Fruit fly (Drosophila melanogaster) whole organism, embryonic: ENCODE results near the gene Ythdc1.

ENCODE experiments used
- CG10462 ChIP-seq: fragments of 200-800 bp; sonication (Bioruptor generic); optimal IDR thresholded peaks from 2 replicates; lab custom pipeline; 2016; ENCODE audit warnings: missing biosample characterization, missing genetic modification characterization
- CG10654 ChIP-seq: fragments of 200-800 bp; sonication (Bioruptor generic); optimal IDR thresholded peaks from 2 replicates; lab custom pipeline; 2016; ENCODE audit warnings: missing biosample characterization, missing genetic modification characterization
- CG11247 ChIP-seq: fragments of 200-800 bp; sonication (Bioruptor generic); IDR thresholded peaks from 2 replicates; pipeline ENCODE4 v1.3.6; 2022; ENCODE audit warnings: missing biosample characterization, missing genetic modification characterization
- CG11696 ChIP-seq: fragments of 200-800 bp; sonication (Bioruptor generic); IDR thresholded peaks from 2 replicates; pipeline ENCODE4 v1.3.6; 2022; ENCODE audit warnings: missing biosample characterization, missing genetic modification characterization
- CG12236 ChIP-seq: fragments of 200-800 bp; sonication (Bioruptor generic); optimal IDR thresholded peaks from 2 replicates; lab custom pipeline; 2016; ENCODE audit warnings: missing biosample characterization, missing genetic modification characterization
- CG14965 ChIP-seq: fragments of 200-800 bp; sonication (Bioruptor generic); optimal IDR thresholded peaks from 2 replicates; lab custom pipeline; 2016; ENCODE audit warnings: missing biosample characterization, missing genetic modification characterization, borderline replicate concordance
- CG15073 ChIP-seq: fragments of 200-800 bp; sonication (Bioruptor generic); optimal IDR thresholded peaks from 2 replicates; lab custom pipeline; 2016; ENCODE audit warnings: missing biosample characterization, missing genetic modification characterization
- CG16863 ChIP-seq: fragments of 200-800 bp; sonication (Bioruptor generic); optimal IDR thresholded peaks from 3 replicates; lab custom pipeline; 2016; ENCODE audit warnings: missing biosample characterization, missing genetic modification characterization
- CG2199 ChIP-seq: fragments of 200-800 bp; sonication (Bioruptor generic); IDR thresholded peaks from 3 replicates; pipeline ENCODE4 v1.3.6; 2022; ENCODE audit warnings: missing biosample characterization, missing genetic modification characterization
- CG31441 ChIP-seq: fragments of 200-800 bp; sonication (Bioruptor generic); IDR thresholded peaks from 2 replicates; pipeline ENCODE4 v1.3.6; 2022; ENCODE audit warnings: missing biosample characterization, missing genetic modification characterization
- CG32772 ChIP-seq: fragments of 200-800 bp; sonication (Bioruptor generic); IDR thresholded peaks from 2 replicates; pipeline ENCODE4 v1.3.6; 2022; ENCODE audit warnings: missing biosample characterization, missing genetic modification characterization
- CG3281 ChIP-seq: fragments of 200-800 bp; sonication (Bioruptor generic); optimal IDR thresholded peaks from 3 replicates; lab custom pipeline; 2017; ENCODE audit warnings: missing biosample characterization, mild to moderate bottlenecking, missing genetic modification characterization
- CG34224 ChIP-seq: fragments of 200-800 bp; sonication (Bioruptor generic); IDR thresholded peaks from 3 replicates; pipeline ENCODE4 v1.3.6; 2022; ENCODE audit warnings: missing biosample characterization, missing genetic modification characterization; ENCODE audit not compliant: partially characterized antibody
- CG4424 ChIP-seq: fragments of 200-800 bp; sonication (Bioruptor generic); optimal IDR thresholded peaks from 3 replicates; lab custom pipeline; 2016; ENCODE audit warnings: missing biosample characterization, missing genetic modification characterization
- CG7786 ChIP-seq: fragments of 200-800 bp; sonication (Bioruptor generic); optimal IDR thresholded peaks from 2 replicates; lab custom pipeline; 2016; ENCODE audit warnings: missing biosample characterization, missing genetic modification characterization
- CG7839 ChIP-seq: fragments of 200-800 bp; sonication (Bioruptor generic); optimal IDR thresholded peaks from 3 replicates; lab custom pipeline; 2018; ENCODE audit warnings: missing biosample characterization, mild to moderate bottlenecking, missing genetic modification characterization, moderate library complexity
- CG8290 ChIP-seq, 3 experiments: fragments of 200-800 bp; sonication (Bioruptor generic); optimal IDR thresholded peaks; 2 replicates each; lab custom pipeline; 2016 to 2019; ENCODE audit warnings: missing biosample characterization in 3 of 3, missing genetic modification characterization in 3 of 3, mild to moderate bottlenecking in 2 of 3, moderate library complexity in 1 of 3
- CG9876 ChIP-seq: fragments of 200-800 bp; sonication (Bioruptor generic); optimal IDR thresholded peaks from 2 replicates; lab custom pipeline; 2016; ENCODE audit warnings: missing biosample characterization, missing genetic modification characterization
- CoRest ChIP-seq: fragments of 200-800 bp; sonication (Bioruptor generic); optimal IDR thresholded peaks from 3 replicates; lab custom pipeline; 2018; ENCODE audit warnings: missing biosample characterization, mild to moderate bottlenecking, missing genetic modification characterization, moderate library complexity
- D ChIP-seq, 2 experiments: fragments of 200-800 bp in 1 of 2; fragments of >200 bp in 1 of 2; sonication (Bioruptor generic) in 1 of 2; optimal IDR thresholded peaks; 2 replicates in 1 of 2; 3 replicates in 1 of 2; lab custom pipeline; 2017; ENCODE audit warnings: mild to moderate bottlenecking in 1 of 2, missing biosample characterization in 1 of 2, missing genetic modification characterization in 1 of 2, missing genetic modification reagents in 1 of 2
- Dbx ChIP-seq: fragments of 200-800 bp; sonication (Bioruptor generic); IDR thresholded peaks from 3 replicates; pipeline ENCODE4 v1.3.6; 2022; ENCODE audit warnings: missing biosample characterization, missing genetic modification characterization
- Drgx ChIP-seq: fragments of 200-800 bp; sonication (Bioruptor generic); IDR thresholded peaks from 2 replicates; pipeline ENCODE4 v1.3.6; 2022; ENCODE audit warnings: missing biosample characterization, missing genetic modification characterization
- Gug ChIP-seq: fragments of 200-800 bp; sonication (Bioruptor generic); IDR thresholded peaks from 4 replicates; pipeline ENCODE4 v1.3.6; 2022; ENCODE audit warnings: missing biosample characterization, missing genetic modification characterization
- NC2β ChIP-seq: fragments of 200-800 bp; sonication (Bioruptor generic); optimal IDR thresholded peaks from 2 replicates; lab custom pipeline; 2016; ENCODE audit warnings: missing biosample characterization, missing genetic modification characterization
- Opbp ChIP-seq: fragments of 200-800 bp; sonication (Bioruptor generic); IDR thresholded peaks from 3 replicates; pipeline ENCODE4 v1.3.6; 2022; ENCODE audit warnings: missing biosample characterization, missing genetic modification characterization; ENCODE audit not compliant: partially characterized antibody
- PHDP ChIP-seq: fragments of 200-800 bp; sonication (Bioruptor generic); optimal IDR thresholded peaks from 3 replicates; lab custom pipeline; 2018; ENCODE audit warnings: missing biosample characterization, mild to moderate bottlenecking, missing genetic modification characterization, moderate library complexity
- Sin3A ChIP-seq: fragments of >200 bp; optimal IDR thresholded peaks from 2 replicates; lab custom pipeline; 2018
- Stat92E ChIP-seq, 3 experiments: fragments of >200 bp in 2 of 3; fragments of 200-800 bp in 1 of 3; sonication (Bioruptor generic) in 1 of 3; optimal IDR thresholded peaks; 2 replicates each; lab custom pipeline; 2017 to 2019; ENCODE audit warnings: missing biosample characterization in 3 of 3, missing genetic modification characterization in 3 of 3, mild to moderate bottlenecking in 1 of 3, moderate library complexity in 1 of 3
- Taf1 ChIP-seq: fragments of 200-800 bp; sonication (Bioruptor generic); IDR thresholded peaks from 2 replicates; pipeline ENCODE4 v1.3.6; 2022; ENCODE audit warnings: missing biosample characterization, missing genetic modification characterization
- ash1 ChIP-seq: fragments of 200-800 bp; sonication (Bioruptor generic); optimal IDR thresholded peaks from 2 replicates; lab custom pipeline; 2018; ENCODE audit warnings: missing biosample characterization, mild to moderate bottlenecking, missing genetic modification characterization
- bbx ChIP-seq: fragments of 200-800 bp; sonication (Bioruptor generic); IDR thresholded peaks from 2 replicates; pipeline ENCODE4 v1.3.6; 2022; ENCODE audit warnings: missing biosample characterization, missing genetic modification characterization; ENCODE audit not compliant: partially characterized antibody
- bcd ChIP-seq: fragments of 200-800 bp; sonication (Bioruptor generic); optimal IDR thresholded peaks from 2 replicates; lab custom pipeline; 2017; ENCODE audit warnings: missing biosample characterization, mild to moderate bottlenecking, missing genetic modification characterization
- cad ChIP-seq: fragments of >200 bp; optimal IDR thresholded peaks from 2 replicates; lab custom pipeline; 2017; ENCODE audit warnings: missing biosample characterization, missing genetic modification characterization
- da ChIP-seq: fragments of 200-800 bp; sonication (Bioruptor generic); optimal IDR thresholded peaks from 2 replicates; lab custom pipeline; 2016; ENCODE audit warnings: missing biosample characterization, missing genetic modification characterization
- dysf ChIP-seq: fragments of 200-800 bp; sonication (Bioruptor generic); IDR thresholded peaks from 3 replicates; pipeline ENCODE4 v1.3.6; 2022; ENCODE audit warnings: missing biosample characterization, missing genetic modification characterization
- exex ChIP-seq: fragments of 200-800 bp; sonication (Bioruptor generic); optimal IDR thresholded peaks from 4 replicates; lab custom pipeline; 2018; ENCODE audit warnings: missing biosample characterization, mild to moderate bottlenecking, missing genetic modification characterization, moderate library complexity
- fd102C ChIP-seq: fragments of 200-800 bp; sonication (Bioruptor generic); optimal IDR thresholded peaks from 2 replicates; lab custom pipeline; 2018; ENCODE audit warnings: missing biosample characterization, mild to moderate bottlenecking, missing genetic modification characterization, moderate library complexity
- gro ChIP-seq: fragments of 200-800 bp; sonication (Bioruptor generic); optimal IDR thresholded peaks from 2 replicates; lab custom pipeline; 2016; ENCODE audit warnings: missing biosample characterization, missing genetic modification characterization
- gt ChIP-seq: fragments of 200-800 bp; sonication (Bioruptor generic); IDR thresholded peaks from 2 replicates; pipeline ENCODE4 v1.3.6; 2022; ENCODE audit warnings: missing biosample characterization, missing genetic modification characterization
- jing ChIP-seq: fragments of 200-800 bp; sonication (Bioruptor generic); optimal IDR thresholded peaks from 2 replicates; lab custom pipeline; 2018; ENCODE audit warnings: missing biosample characterization, mild to moderate bottlenecking, missing genetic modification characterization
- lbe ChIP-seq: fragments of 200-800 bp; sonication (Bioruptor generic); optimal IDR thresholded peaks from 2 replicates; lab custom pipeline; 2016; ENCODE audit warnings: missing biosample characterization, mild to moderate bottlenecking, missing genetic modification characterization
- org-1 ChIP-seq: fragments of 200-800 bp; sonication (Bioruptor generic); optimal IDR thresholded peaks from 2 replicates; lab custom pipeline; 2017; ENCODE audit warnings: missing biosample characterization, missing genetic modification characterization
- pfk ChIP-seq: fragments of 200-800 bp; sonication (Bioruptor generic); optimal IDR thresholded peaks from 2 replicates; lab custom pipeline; 2018; ENCODE audit warnings: missing biosample characterization, mild to moderate bottlenecking, missing genetic modification characterization, moderate library complexity
- psq ChIP-seq: fragments of 200-800 bp; sonication (Bioruptor generic); optimal IDR thresholded peaks from 2 replicates; lab custom pipeline; 2017; ENCODE audit warnings: missing biosample characterization, missing genetic modification characterization
- scrt ChIP-seq: fragments of 200-800 bp; sonication (Bioruptor generic); optimal IDR thresholded peaks from 2 replicates; lab custom pipeline; 2018; ENCODE audit warnings: missing biosample characterization, mild to moderate bottlenecking, missing genetic modification characterization, moderate library complexity
- so ChIP-seq: fragments of 200-800 bp; sonication (Bioruptor generic); IDR thresholded peaks from 3 replicates; pipeline ENCODE4 v1.3.6; 2022; ENCODE audit warnings: missing biosample characterization, missing genetic modification characterization
- sqz ChIP-seq: fragments of 200-800 bp; sonication (Bioruptor generic); optimal IDR thresholded peaks from 3 replicates; lab custom pipeline; 2018; ENCODE audit warnings: missing biosample characterization, mild to moderate bottlenecking, missing genetic modification characterization
- sr ChIP-seq: fragments of 200-800 bp; sonication (Bioruptor generic); IDR thresholded peaks from 3 replicates; pipeline ENCODE4 v1.3.6; 2022; ENCODE audit warnings: missing biosample characterization, missing genetic modification characterization
- tgo ChIP-seq: fragments of 200-800 bp; sonication (Bioruptor generic); IDR thresholded peaks from 3 replicates; pipeline ENCODE4 v1.3.6; 2022; ENCODE audit warnings: missing biosample characterization, missing genetic modification characterization
- unc-4 ChIP-seq: fragments of 200-800 bp; sonication (Bioruptor generic); IDR thresholded peaks from 2 replicates; pipeline ENCODE4 v1.3.6; 2022; ENCODE audit warnings: missing biosample characterization, missing genetic modification characterization; ENCODE audit not compliant: partially characterized antibody
- z ChIP-seq: fragments of 200-800 bp; sonication (Bioruptor generic); IDR thresholded peaks from 3 replicates; pipeline ENCODE4 v1.3.6; 2022; ENCODE audit warnings: missing biosample characterization, missing genetic modification characterization

The Ythdc1 gene

DNA sequence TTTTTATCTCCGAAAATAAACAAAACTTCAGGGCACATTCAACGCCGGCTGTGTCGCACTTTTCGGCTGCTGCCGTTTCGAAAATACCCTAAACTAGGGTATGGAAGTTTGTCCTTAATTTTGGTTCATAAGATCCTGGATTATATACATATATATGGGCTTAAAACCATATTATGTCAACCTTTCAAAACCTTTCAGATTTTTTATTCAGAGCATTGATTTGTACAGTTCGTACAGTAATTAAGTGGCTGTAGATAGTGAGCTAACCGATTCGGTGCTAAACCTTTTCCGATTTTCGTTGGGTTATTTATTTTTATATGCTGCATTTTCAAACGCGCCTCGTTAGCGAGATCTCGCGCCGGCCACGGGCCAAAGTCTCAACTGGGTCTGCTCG lies 15.7 kb upstream of the Ythdc1 start (continued):
- TF ChIP-seq unc-4 (GFP tag; lab: Robert Waterston, UW) (no peak), cad (GFP tag; lab: Kevin White, UChicago) (no peak), org-1 (GFP tag; lab: Kevin White, UChicago) (peak; percentile 50), CG3281 (GFP tag; lab: Kevin White, UChicago) (no peak), da (GFP tag; lab: Kevin White, UChicago) (no peak), CG9876 (GFP tag; lab: Kevin White, UChicago) (no peak), psq (GFP tag; lab: Kevin White, UChicago) (no peak), Taf1 (GFP tag; lab: Robert Waterston, UW) (no peak), CG34224 (no peak), CG10462 (GFP tag; lab: Kevin White, UChicago) (no peak), CG11247 (GFP tag; lab: Robert Waterston, UW) (no peak), CG14965 (no peak), CoRest (tag; lab: Kevin White, UChicago) (peak; percentile 54), CG10654 (GFP tag; lab: Kevin White, UChicago) (peak; percentile 37), scrt (GFP tag; lab: Kevin White, UChicago) (peak; percentile 29), so (GFP tag; lab: Robert Waterston, UW) (no peak), Opbp (GFP tag; lab: Robert Waterston, UW) (no peak), sqz (no peak), exex (tag; lab: Kevin White, UChicago) (no peak), CG7786 (GFP tag; lab: Kevin White, UChicago) (no peak), z (GFP tag; lab: Robert Waterston, UW) (no peak), D (optimal IDR thresholded peaks at IDR 0.05; lab: Kevin White, UChicago) (no peak), D (GFP tag; optimal IDR thresholded peaks at IDR 0.05; lab: Kevin White, UChicago) (peak; percentile 50), CG32772 (GFP tag; lab: Robert Waterston, UW) (peak; percentile 23; the same call in 1 of the 2 replicates), Stat92E (GFP tag; optimal IDR thresholded peaks at IDR 0.05; lab: Kevin White, UChicago) (no peak), CG12236 (GFP tag; lab: Kevin White, UChicago) (no peak), CG2199 (GFP tag; lab: Robert Waterston, UW) (no peak), bbx (GFP tag; lab: Robert Waterston, UW) (no peak), CG15073 (GFP tag; lab: Kevin White, UChicago) (no peak), fd102C (no peak), NC2β (GFP tag; lab: Kevin White, UChicago) (no peak), bcd (no peak), ash1 (GFP tag; lab: Kevin White, UChicago) (no peak), lbe (GFP tag; lab: Kevin White, UChicago) (peak; percentile 50), Gug (GFP tag; lab: Robert Waterston, UW) (no peak; the same call in 3 of the 4 replicates), gro (peak; percentile 30), sr (GFP tag; lab: Robert Waterston, UW) (no peak), PHDP (tag; lab: Kevin White, UChicago) (no peak), CG16863 (GFP tag; lab: Kevin White, UChicago) (no peak), dysf (GFP tag; lab: Robert Waterston, UW) (peak; percentile 66; the same call in 2 of the 3 replicates), Drgx (GFP tag; lab: Robert Waterston, UW) (peak; percentile 21), gt (GFP tag; lab: Robert Waterston, UW) (no peak), pfk (GFP tag; lab: Kevin White, UChicago) (no peak), CG4424 (peak; percentile 40), CG31441 (GFP tag; lab: Robert Waterston, UW) (peak; percentile 69; the same call in 1 of the 2 replicates), CG7839 (peak; percentile 74), tgo (GFP tag; lab: Robert Waterston, UW) (peak; percentile 35; the same call in 1 of the 3 replicates), Sin3A (lab: Kevin White, UChicago) (no peak), CG11696 (no peak), jing (GFP tag; lab: Kevin White, UChicago) (no peak), Dbx (GFP tag; lab: Robert Waterston, UW) (no peak), CG8290 (GFP tag; optimal IDR thresholded peaks at IDR 0.05; lab: Kevin White, UChicago) (no peak), CG8290 (tag; optimal IDR thresholded peaks at IDR 0.05; lab: Kevin White, UChicago) (no peak)
